Worm (Caenorhabditis elegans): Measurements from ENCODE around the gene fipr-10.

DNA sequence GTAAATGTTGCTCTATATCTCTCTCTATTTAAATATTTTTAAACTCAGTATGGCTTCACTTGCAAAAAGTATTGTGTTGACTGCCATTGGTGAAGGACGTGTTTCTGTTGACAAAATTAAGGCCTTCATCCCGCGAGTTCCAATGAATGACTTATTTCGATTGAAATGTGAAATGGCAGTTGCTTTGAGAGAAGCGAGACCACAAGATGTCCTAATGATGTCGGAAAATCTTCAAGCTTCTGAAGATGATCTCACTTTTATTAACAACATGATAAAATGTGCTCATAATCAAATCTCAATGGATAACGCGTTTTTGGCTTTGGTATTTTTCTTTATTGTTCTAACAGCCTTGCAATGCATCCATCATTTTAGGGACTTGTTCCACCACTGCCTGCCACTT is 7.3 kb downstream of the fipr-10 start, which contains the start of gene ceh-75:
- TF ChIP-seq unc-62 (GFP tag; optimal IDR thresholded peaks at IDR 0.05) (no peak), unc-39 (tag; optimal IDR thresholded peaks at IDR 0.05) (no peak), lin-13 (tag; optimal IDR thresholded peaks at IDR 0.05) (no peak)
